Worm (Caenorhabditis elegans) whole organism, young adult: ENCODE data around the gene nhr-20.

Source experiments
- B0336.3 ChIP-seq: fragments of 200-800 bp; sonication (Bioruptor generic); IDR thresholded peaks from 2 replicates; pipeline ENCODE4 v1.3.6; 2022; ENCODE audit warnings: missing genetic modification characterization, missing compliant biosample characterization
- C06A6.2 ChIP-seq: fragments of 200-800 bp; sonication (Bioruptor generic); conservative IDR thresholded peaks from 2 replicates; pipeline ENCODE4 v1.3.6; 2022; ENCODE audit warnings: missing genetic modification characterization, missing compliant biosample characterization
- F22D6.2 ChIP-seq: sonication (generic microtip); optimal IDR thresholded peaks from 2 replicates; lab custom pipeline; 2016; ENCODE audit warnings: mild to moderate bottlenecking, missing genetic modification characterization, missing compliant biosample characterization
- F23B12.7 ChIP-seq: sonication (generic microtip); optimal IDR thresholded peaks from 2 replicates; lab custom pipeline; 2017; ENCODE audit warnings: missing genetic modification characterization, mild to moderate bottlenecking, missing compliant biosample characterization, antibody characterized with exemption, moderate library complexity; ENCODE audit not compliant: insufficient read depth
- F33H1.4 ChIP-seq: fragments of 200-800 bp; sonication (Bioruptor generic); IDR thresholded peaks from 2 replicates; pipeline ENCODE4 v1.3.6; 2022; ENCODE audit warnings: missing genetic modification reagents, missing genetic modification characterization, missing compliant biosample characterization
- F52B5.7 ChIP-seq: sonication (generic microtip); optimal IDR thresholded peaks from 2 replicates; lab custom pipeline; 2016; ENCODE audit warnings: mild to moderate bottlenecking, missing genetic modification characterization, missing compliant biosample characterization
- F55B11.4 ChIP-seq: sonication (generic microtip); optimal IDR thresholded peaks from 2 replicates; lab custom pipeline; 2016; ENCODE audit warnings: missing compliant biosample characterization, missing genetic modification characterization, borderline replicate concordance; ENCODE audit not compliant: insufficient read depth
- F57A8.1 ChIP-seq: fragments of 200-800 bp; sonication (Bioruptor generic); optimal IDR thresholded peaks from 2 replicates; lab custom pipeline; 2018; ENCODE audit warnings: mild to moderate bottlenecking, missing genetic modification characterization, moderate library complexity, missing compliant biosample characterization
- K11D2.4 ChIP-seq: fragments of 200-800 bp; sonication (Bioruptor generic); IDR thresholded peaks from 2 replicates; pipeline ENCODE4 v1.3.6; 2022; ENCODE audit warnings: missing genetic modification reagents, missing genetic modification characterization, missing compliant biosample characterization
- T07F8.4 ChIP-seq: sonication (generic microtip); optimal IDR thresholded peaks from 2 replicates; lab custom pipeline; 2016; ENCODE audit warnings: mild to moderate bottlenecking, missing genetic modification characterization, moderate library complexity, missing compliant biosample characterization
- Y53G8AR.9 ChIP-seq: fragments of 200-800 bp; sonication (Bioruptor generic); conservative IDR thresholded peaks from 2 replicates; pipeline ENCODE4 v1.3.6; 2022; ENCODE audit warnings: missing genetic modification reagents, missing genetic modification characterization, missing compliant biosample characterization
- Y56A3A.18 ChIP-seq: fragments of 200-800 bp; sonication (Bioruptor generic); IDR thresholded peaks from 2 replicates; pipeline ENCODE4 v1.3.6; 2022; ENCODE audit warnings: missing genetic modification reagents, missing genetic modification characterization, missing compliant biosample characterization
- akir-1 ChIP-seq: fragments of 200-800 bp; sonication (Bioruptor generic); optimal IDR thresholded peaks from 2 replicates; lab custom pipeline; 2018; ENCODE audit warnings: mild to moderate bottlenecking, missing genetic modification characterization, moderate library complexity, missing compliant biosample characterization
- atf-7 ChIP-seq: sonication (generic microtip); optimal IDR thresholded peaks from 2 replicates; lab custom pipeline; 2017; ENCODE audit warnings: mild to moderate bottlenecking, missing genetic modification characterization, missing compliant biosample characterization
- attf-5 ChIP-seq: fragments of 200-800 bp; sonication (Bioruptor generic); optimal IDR thresholded peaks from 2 replicates; lab custom pipeline; 2018; ENCODE audit warnings: mild to moderate bottlenecking, missing genetic modification characterization, missing compliant biosample characterization
- ccch-3 ChIP-seq: fragments of 200-800 bp; sonication (Bioruptor generic); optimal IDR thresholded peaks from 2 replicates; lab custom pipeline; 2018; ENCODE audit warnings: mild to moderate bottlenecking, missing genetic modification characterization, missing compliant biosample characterization
- ceh-100 ChIP-seq: fragments of 200-800 bp; sonication (Bioruptor generic); IDR thresholded peaks from 2 replicates; pipeline ENCODE4 v1.3.6; 2022; ENCODE audit warnings: missing genetic modification reagents, missing genetic modification characterization, missing compliant biosample characterization
- ceh-27 ChIP-seq: fragments of 200-800 bp; sonication (Bioruptor generic); optimal IDR thresholded peaks from 2 replicates; lab custom pipeline; 2018; ENCODE audit warnings: mild to moderate bottlenecking, missing genetic modification characterization, moderate library complexity, missing compliant biosample characterization
- ceh-40 ChIP-seq: fragments of 200-800 bp; sonication (Bioruptor generic); IDR thresholded peaks from 2 replicates; pipeline ENCODE4 v1.3.6; 2022; ENCODE audit warnings: missing genetic modification characterization, missing compliant biosample characterization
- ceh-91 ChIP-seq: fragments of 200-800 bp; sonication (Bioruptor generic); IDR thresholded peaks from 2 replicates; pipeline ENCODE4 v1.3.6; 2022; ENCODE audit warnings: missing genetic modification reagents, missing genetic modification characterization, missing compliant biosample characterization
- chd-7 ChIP-seq: sonication (generic microtip); optimal IDR thresholded peaks from 2 replicates; lab custom pipeline; 2016; ENCODE audit warnings: mild to moderate bottlenecking, missing genetic modification characterization, moderate library complexity, missing compliant biosample characterization
- efl-1 ChIP-seq: fragments of 150-350 bp; optimal IDR thresholded peaks from 2 replicates; lab custom pipeline; 2014; ENCODE audit warnings: missing biosample characterization, missing genetic modification reagents, missing genetic modification characterization
- egl-18 ChIP-seq: fragments of 200-800 bp; sonication (Bioruptor generic); IDR thresholded peaks from 2 replicates; pipeline ENCODE4 v1.3.6; 2022; ENCODE audit warnings: missing genetic modification reagents, missing genetic modification characterization, missing compliant biosample characterization
- egl-44 ChIP-seq: fragments of 200-800 bp; sonication (Bioruptor generic); IDR thresholded peaks from 2 replicates; pipeline ENCODE4 v1.3.6; 2022; ENCODE audit warnings: missing genetic modification reagents, missing genetic modification characterization, missing compliant biosample characterization
- ekl-4 ChIP-seq: fragments of 200-800 bp; sonication (Bioruptor generic); IDR thresholded peaks from 2 replicates; pipeline ENCODE4 v1.3.6; 2022; ENCODE audit warnings: missing genetic modification reagents, missing genetic modification characterization, missing compliant biosample characterization
- gei-17 ChIP-seq: fragments of 200-800 bp; sonication (Bioruptor generic); optimal IDR thresholded peaks from 2 replicates; lab custom pipeline; 2018; ENCODE audit warnings: mild to moderate bottlenecking, missing genetic modification characterization, missing compliant biosample characterization
- hlh-12 ChIP-seq: sonication (generic microtip); optimal IDR thresholded peaks from 2 replicates; lab custom pipeline; 2016; ENCODE audit warnings: missing genetic modification characterization, missing compliant biosample characterization
- hmg-20 ChIP-seq: fragments of 200-800 bp; sonication (Bioruptor generic); IDR thresholded peaks from 2 replicates; pipeline ENCODE4 v1.3.6; 2022; ENCODE audit warnings: missing genetic modification reagents, missing genetic modification characterization, missing compliant biosample characterization
- let-607 ChIP-seq, 2 experiments: fragments of 200-800 bp in 1 of 2; sonication (Bioruptor generic) in 1 of 2; sonication (generic microtip) in 1 of 2; optimal IDR thresholded peaks; 2 replicates each; lab custom pipeline; 2016 to 2018; ENCODE audit warnings: mild to moderate bottlenecking in 2 of 2, missing compliant biosample characterization in 2 of 2, missing genetic modification characterization in 2 of 2, moderate library complexity in 2 of 2, missing genotype in 1 of 2
- lin-54 ChIP-seq: fragments of 200-800 bp; sonication (Bioruptor generic); optimal IDR thresholded peaks from 2 replicates; lab custom pipeline; 2018; ENCODE audit warnings: mild to moderate bottlenecking, missing genetic modification characterization, missing compliant biosample characterization
- lsy-27 ChIP-seq: sonication (generic microtip); optimal IDR thresholded peaks from 2 replicates; lab custom pipeline; 2017; ENCODE audit warnings: missing genetic modification characterization, mild to moderate bottlenecking, missing compliant biosample characterization, antibody characterized with exemption, missing genotype, borderline replicate concordance; ENCODE audit not compliant: insufficient read depth
- madf-10 ChIP-seq: sonication (generic microtip); optimal IDR thresholded peaks from 2 replicates; lab custom pipeline; 2016; ENCODE audit warnings: mild to moderate bottlenecking, missing genetic modification characterization, missing compliant biosample characterization
- mcd-1 ChIP-seq: fragments of 200-800 bp; sonication (Bioruptor generic); IDR thresholded peaks from 2 replicates; pipeline ENCODE4 v1.3.6; 2022; ENCODE audit warnings: missing genetic modification reagents, missing genetic modification characterization, missing compliant biosample characterization
- nhr-179 ChIP-seq: sonication (generic microtip); optimal IDR thresholded peaks from 2 replicates; lab custom pipeline; 2016; ENCODE audit warnings: mild to moderate bottlenecking, missing genetic modification characterization, missing compliant biosample characterization
- pha-4 ChIP-seq: fragments of 150-350 bp; sonication (generic microtip); optimal IDR thresholded peaks from 2 replicates; lab custom pipeline; 2014; ENCODE audit warnings: missing biosample characterization, missing genetic modification reagents, missing genetic modification characterization
- repo-1 ChIP-seq: sonication (generic microtip); optimal IDR thresholded peaks from 2 replicates; lab custom pipeline; 2017; ENCODE audit warnings: mild to moderate bottlenecking, missing genetic modification characterization, missing compliant biosample characterization
- rpc-1 ChIP-seq, 2 experiments: fragments of 150-350 bp in 1 of 2; sonication (generic microtip) in 1 of 2; optimal IDR thresholded peaks; 2 replicates each; lab custom pipeline; 2014 to 2018; ENCODE audit warnings: missing biosample characterization in 1 of 2, missing genetic modification characterization in 1 of 2, missing genetic modification reagents in 1 of 2, missing genotype in 1 of 2
- sea-2 ChIP-seq: fragments of 200-800 bp; sonication (Bioruptor generic); IDR thresholded peaks from 2 replicates; pipeline ENCODE4 v1.3.6; 2022; ENCODE audit warnings: missing genetic modification characterization, missing compliant biosample characterization
- snpc-3.4 ChIP-seq: sonication (generic microtip); optimal IDR thresholded peaks from 2 replicates; lab custom pipeline; 2017; ENCODE audit warnings: missing genetic modification characterization, mild to moderate bottlenecking, missing compliant biosample characterization, antibody characterized with exemption, moderate library complexity, missing genotype, missing genetic modification reagents
- snpc-4 ChIP-seq, 5 experiments: fragments of 150-350 bp in 1 of 5; sonication (generic microtip) in 4 of 5; optimal IDR thresholded peaks; 2 replicates each; lab custom pipeline; 2014 to 2018; ENCODE audit warnings: missing genetic modification characterization in 5 of 5, missing biosample characterization in 3 of 5, antibody characterized with exemption in 2 of 5, mild to moderate bottlenecking in 2 of 5, missing compliant biosample characterization in 2 of 5, missing genotype in 2 of 5, moderate library complexity in 2 of 5, missing genetic modification reagents in 1 of 5
- somi-1 ChIP-seq: fragments of 200-800 bp; sonication (Bioruptor generic); optimal IDR thresholded peaks from 2 replicates; lab custom pipeline; 2018; ENCODE audit warnings: mild to moderate bottlenecking, missing genetic modification characterization, missing compliant biosample characterization
- tbp1 ChIP-seq: fragments of 200-800 bp; sonication (Bioruptor generic); optimal IDR thresholded peaks from 2 replicates; lab custom pipeline; 2018; ENCODE audit warnings: mild to moderate bottlenecking, missing genetic modification characterization, missing compliant biosample characterization
- tbx-9 ChIP-seq: sonication (generic microtip); optimal IDR thresholded peaks from 2 replicates; lab custom pipeline; 2016; ENCODE audit warnings: borderline replicate concordance, missing genetic modification characterization, inconsistent platforms, missing compliant biosample characterization
- tlf-1 ChIP-seq: fragments of 200-800 bp; sonication (Bioruptor generic); optimal IDR thresholded peaks from 2 replicates; lab custom pipeline; 2018; ENCODE audit warnings: mild to moderate bottlenecking, missing genetic modification characterization, missing compliant biosample characterization
- unc-62 ChIP-seq: fragments of 150-350 bp; optimal IDR thresholded peaks from 2 replicates; lab custom pipeline; 2014; ENCODE audit warnings: missing biosample characterization, missing genetic modification reagents, missing genetic modification characterization
- ztf-18 ChIP-seq: sonication (generic microtip); optimal IDR thresholded peaks from 2 replicates; lab custom pipeline; 2016; ENCODE audit warnings: missing genotype, mild to moderate bottlenecking, missing genetic modification characterization, missing compliant biosample characterization
- ztf-25 ChIP-seq: fragments of 200-800 bp; sonication (Bioruptor generic); IDR thresholded peaks from 2 replicates; pipeline ENCODE4 v1.3.6; 2022; ENCODE audit warnings: missing genetic modification reagents, missing genetic modification characterization, missing compliant biosample characterization

nhr-20 gene

ce11 chrIII:4237660-4238059 is 4.6 kb upstream of the nhr-20 start:
- TF ChIP-seq madf-10 (tag; lab: Kevin White, UChicago), result peak; percentile 79
- peak; percentile 72 for TF ChIP-seq pha-4 (tag; lab: Kevin White, UChicago)
- TF ChIP-seq nhr-179, result no peak
- TF ChIP-seq B0336.3 (GFP tag; lab: Robert Waterston, UW), result peak; percentile 91
- TF ChIP-seq K11D2.4 (GFP tag; lab: Robert Waterston, UW), result peak; percentile 85
- no peak for TF ChIP-seq ceh-40 (GFP tag; lab: Robert Waterston, UW)
- TF ChIP-seq repo-1 (tag; lab: Kevin White, UChicago), result no peak
- no peak for TF ChIP-seq ztf-25
- no peak for TF ChIP-seq Y53G8AR.9
- no peak for TF ChIP-seq ceh-91 (GFP tag; lab: Robert Waterston, UW)
- no peak for TF ChIP-seq hlh-12 (tag; lab: Kevin White, UChicago)
- TF ChIP-seq mcd-1 (GFP tag; lab: Robert Waterston, UW), result peak; percentile 74
- peak; percentile 86 for TF ChIP-seq C06A6.2 (GFP tag; lab: Robert Waterston, UW)
- TF ChIP-seq ceh-100 (GFP tag; lab: Robert Waterston, UW), result no peak
- no peak for TF ChIP-seq T07F8.4
- TF ChIP-seq F33H1.4 (GFP tag; lab: Robert Waterston, UW), result no peak
- TF ChIP-seq let-607 (tag; optimal IDR thresholded peaks at IDR 0.05; lab: Kevin White, UChicago), result peak; percentile 72
- TF ChIP-seq attf-5 (GFP tag; lab: Kevin White, UChicago), result peak; percentile 94
- no peak for TF ChIP-seq tbx-9 (tag; lab: Kevin White, UChicago)
- TF ChIP-seq F52B5.7 (tag; lab: Kevin White, UChicago), result no peak
- TF ChIP-seq F57A8.1 (GFP tag; lab: Kevin White, UChicago), result no peak
- no peak for TF ChIP-seq egl-18 (GFP tag; lab: Robert Waterston, UW)
- peak; percentile 66 for TF ChIP-seq ztf-18 (tag; lab: Kevin White, UChicago)
- no peak for TF ChIP-seq ccch-3
- TF ChIP-seq sea-2 (GFP tag; lab: Robert Waterston, UW), result no peak
- peak; percentile 50 for TF ChIP-seq unc-62
- peak; percentile 67 for TF ChIP-seq akir-1
- TF ChIP-seq somi-1 (GFP tag; lab: Kevin White, UChicago), result peak; percentile 93
- peak; percentile 33 for TF ChIP-seq F23B12.7
- no peak; the same call in 1 of the 2 replicates for TF ChIP-seq ekl-4 (GFP tag; lab: Robert Waterston, UW)
- TF ChIP-seq F55B11.4 (tag; lab: Kevin White, UChicago), result no peak
- peak; percentile 38 for TF ChIP-seq gei-17
- peak; percentile 69 for TF ChIP-seq lin-54
- no peak for TF ChIP-seq snpc-3.4
- no peak for TF ChIP-seq efl-1 (GFP tag; lab: Kevin White, UChicago)
- no peak for TF ChIP-seq rpc-1 (optimal IDR thresholded peaks at IDR 0.05; lab: Kevin White, UChicago)
- no peak for TF ChIP-seq rpc-1 (tag; optimal IDR thresholded peaks at IDR 0.05; lab: Kevin White, UChicago)
- peak; percentile 72 for TF ChIP-seq F22D6.2 (tag; lab: Kevin White, UChicago)
- peak; percentile 92 for TF ChIP-seq chd-7 (tag; lab: Kevin White, UChicago)
- TF ChIP-seq atf-7, result peak; percentile 91
- no peak for TF ChIP-seq Y56A3A.18
- TF ChIP-seq hmg-20, result no peak
- peak; percentile 28 for TF ChIP-seq lsy-27 (tag; lab: Kevin White, UChicago)
- TF ChIP-seq egl-44 (GFP tag; lab: Robert Waterston, UW), result peak; percentile 72; the same call in 1 of the 2 replicates
- peak; percentile 63 for TF ChIP-seq tbp1 (GFP tag; lab: Kevin White, UChicago)
- TF ChIP-seq tlf-1 (GFP tag; lab: Kevin White, UChicago), result peak; percentile 56
- TF ChIP-seq ceh-27 (GFP tag; lab: Kevin White, UChicago), result peak; percentile 79
- no peak for TF ChIP-seq snpc-4 (GFP tag; optimal IDR thresholded peaks at IDR 0.05; lab: Kevin White, UChicago)
- TF ChIP-seq snpc-4 (tag; optimal IDR thresholded peaks at IDR 0.05; lab: Kevin White, UChicago), result peak; percentile 28 to 66 (median 50)
